Fruit fly (Drosophila melanogaster): Measurements from ENCODE around the gene ND-B14.5B.

Gene ND-B14.5B

DNA sequence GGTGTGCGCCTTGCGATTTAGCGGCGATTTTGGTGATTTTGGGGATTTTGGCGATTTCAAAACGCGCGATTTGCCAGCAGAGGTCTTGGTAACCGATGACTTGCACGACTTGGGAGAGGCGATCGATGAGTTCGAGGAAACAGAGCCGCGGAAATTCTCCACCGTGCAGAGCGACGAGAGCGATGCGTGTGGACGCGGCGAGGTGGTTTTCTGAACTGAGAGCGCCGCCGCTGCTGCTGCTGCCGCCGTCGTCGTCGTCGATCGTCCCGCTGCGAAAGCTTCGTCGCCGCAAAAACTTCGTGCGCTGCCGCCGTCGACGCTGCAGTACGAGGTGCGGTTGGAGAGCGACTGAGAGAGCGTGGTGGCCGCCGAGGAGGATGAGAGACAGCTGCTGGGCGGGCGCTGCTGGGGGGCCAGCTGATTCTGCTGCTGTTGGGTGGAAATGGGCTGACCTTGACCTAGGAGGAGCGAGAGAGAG is 21.1 kb downstream of the ND-B14.5B start (continued):
- TF ChIP-seq crp (GFP tag; optimal IDR thresholded peaks at IDR 0.05), result peak in 1 of 2 experiments; percentile 67
- TF ChIP-seq CG3838 (GFP tag; optimal IDR thresholded peaks at IDR 0.05), result no peak
- TF ChIP-seq trem (tag; optimal IDR thresholded peaks at IDR 0.05), result no peak
- TF ChIP-seq CG6272 (GFP tag; IDR thresholded peaks at IDR 0.05), result 0 out of 2 replicates have a peak, but pooled peaks have one; percentile 16
- TF ChIP-seq CG17359 (tag; optimal IDR thresholded peaks at IDR 0.05), result no peak
- TF ChIP-seq ci (GFP tag; IDR thresholded peaks at IDR 0.05), result peak; percentile 63; the same call in 2 of the 3 replicates
- no peak for TF ChIP-seq Fer3 (tag; optimal IDR thresholded peaks at IDR 0.05)
- peak; percentile 26 for TF ChIP-seq CG3281 (GFP tag; optimal IDR thresholded peaks at IDR 0.05)
- TF ChIP-seq Jarid2 (GFP tag; optimal IDR thresholded peaks at IDR 0.05), result peak; percentile 93
- 0 out of 2 replicates have a peak, but pooled peaks have one; percentile 10 for TF ChIP-seq dan (GFP tag; IDR thresholded peaks at IDR 0.05)
- TF ChIP-seq D (optimal IDR thresholded peaks at IDR 0.05), result no peak
- TF ChIP-seq D (GFP tag; optimal IDR thresholded peaks at IDR 0.05), result no peak
- TF ChIP-seq Deaf1 (tag; optimal IDR thresholded peaks at IDR 0.05), result peak; percentile 95
- TF ChIP-seq ftz-f1 (GFP tag; optimal IDR thresholded peaks at IDR 0.05), result peak; percentile 91
- TF ChIP-seq Adf1 (GFP tag; IDR thresholded peaks at IDR 0.05), result peak; percentile 99
- TF ChIP-seq hth (optimal IDR thresholded peaks at IDR 0.05), result no peak
- peak; percentile 58; the same call in 1 of the 3 replicates for TF ChIP-seq zen2 (GFP tag; IDR thresholded peaks at IDR 0.05; ENCODE audit: partially characterized antibody)
- peak in 1 of 2 experiments; percentile 10 for TF ChIP-seq dpn (GFP tag; optimal IDR thresholded peaks at IDR 0.05)
- TF ChIP-seq Hr78 (GFP tag; optimal IDR thresholded peaks at IDR 0.05), result peak in 1 of 2 experiments; percentile 61
- no peak for TF ChIP-seq MTF-1 (GFP tag; optimal IDR thresholded peaks at IDR 0.05; ENCODE audit: borderline replicate concordance)
- peak; percentile 53; the same call in 1 of the 2 replicates for TF ChIP-seq CG13287 (GFP tag; IDR thresholded peaks at IDR 0.05; ENCODE audit: partially characterized antibody)
- peak; percentile 7 for TF ChIP-seq CG15514 (GFP tag; optimal IDR thresholded peaks at IDR 0.05)
- TF ChIP-seq sd (tag; optimal IDR thresholded peaks at IDR 0.05), result peak; percentile 35
- TF ChIP-seq Trl (optimal IDR thresholded peaks at IDR 0.05), result peak; percentile 59 to 63
- no peak for TF ChIP-seq Trl (GFP tag; optimal IDR thresholded peaks at IDR 0.05)
- no peak for TF ChIP-seq hkb (optimal IDR thresholded peaks at IDR 0.05)
- TF ChIP-seq hkb (GFP tag; IDR thresholded peaks at IDR 0.05), result peak; percentile 39; the same call in 1 of the 2 replicates
- peak; percentile 51; the same call in 1 of the 2 replicates for TF ChIP-seq Bgb (GFP tag; IDR thresholded peaks at IDR 0.05; ENCODE audit: partially characterized antibody)
- TF ChIP-seq tna (GFP tag; IDR thresholded peaks at IDR 0.05; ENCODE audit: partially characterized antibody), result 0 out of 2 replicates have a peak, but pooled peaks have one; percentile 12

DNA sequence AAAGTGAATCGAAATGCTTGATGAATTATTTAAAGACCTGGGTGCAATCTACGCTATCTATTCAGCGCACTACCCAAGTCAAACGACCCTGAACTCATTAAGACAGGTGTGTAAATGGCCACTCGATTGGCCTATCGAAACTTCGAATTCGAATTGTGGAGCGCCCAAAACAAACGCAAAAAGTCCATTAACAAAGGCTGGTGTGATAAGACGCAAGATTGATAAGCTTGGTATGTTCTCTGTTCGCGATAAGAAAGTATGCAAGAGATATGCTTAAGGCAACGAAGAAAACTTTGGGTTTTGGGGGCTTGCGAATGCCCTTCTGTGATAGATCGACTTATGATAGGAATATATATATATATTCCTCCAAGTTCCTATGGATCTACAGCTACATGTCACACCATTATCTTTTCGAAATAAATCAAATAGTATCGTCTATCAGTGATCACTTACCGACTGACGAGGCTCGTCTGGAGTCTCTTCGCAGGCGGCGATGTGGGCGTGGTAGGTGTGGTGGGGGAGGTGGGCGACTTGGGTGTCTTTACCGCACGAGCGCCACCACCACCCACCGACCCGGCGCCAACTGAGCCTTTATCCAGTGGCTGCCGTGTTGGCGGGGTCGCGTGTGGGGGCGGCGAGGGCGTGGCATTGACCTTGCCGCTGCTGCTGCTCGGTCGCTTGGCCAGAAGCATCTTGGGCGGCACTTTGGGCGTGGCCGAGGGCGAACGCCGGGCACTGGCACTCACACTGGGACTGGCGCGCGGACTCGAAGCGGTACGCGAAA is 21.9 kb downstream of the ND-B14.5B start:
- TF ChIP-seq fd102C (GFP tag; optimal IDR thresholded peaks at IDR 0.05), result no peak
- TF ChIP-seq vfl (GFP tag; optimal IDR thresholded peaks at IDR 0.05), result no peak
- TF ChIP-seq wor (GFP tag; IDR thresholded peaks at IDR 0.05), result no peak
- no peak for TF ChIP-seq jumu (GFP tag; optimal IDR thresholded peaks at IDR 0.05)
- 0 out of 3 replicates have a peak, but pooled peaks have one; percentile 6 for TF ChIP-seq CG2889 (GFP tag; IDR thresholded peaks at IDR 0.05)
- TF ChIP-seq HLH4C (GFP tag; IDR thresholded peaks at IDR 0.05; ENCODE audit: partially characterized antibody), result no peak
- no peak for TF ChIP-seq CG8281 (tag; optimal IDR thresholded peaks at IDR 0.05)
- TF ChIP-seq CG1602 (GFP tag; optimal IDR thresholded peaks at IDR 0.05), result no peak
- TF ChIP-seq tup (GFP tag; optimal IDR thresholded peaks at IDR 0.05), result no peak
- peak; percentile 89 for TF ChIP-seq CG10274 (GFP tag; optimal IDR thresholded peaks at IDR 0.05)
- TF ChIP-seq CG11456 (GFP tag; IDR thresholded peaks at IDR 0.05), result 0 out of 3 replicates have a peak, but pooled peaks have one; percentile 3
- TF ChIP-seq crol (GFP tag; IDR thresholded peaks at IDR 0.05), result peak; percentile 56
- peak; percentile 79 for TF ChIP-seq mirr (GFP tag; optimal IDR thresholded peaks at IDR 0.05)
- TF ChIP-seq exex (tag; optimal IDR thresholded peaks at IDR 0.05), result peak; percentile 82
- TF ChIP-seq otp (GFP tag; IDR thresholded peaks at IDR 0.05), result peak; percentile 4; the same call in 1 of the 3 replicates
- TF ChIP-seq sug (tag; optimal IDR thresholded peaks at IDR 0.05), result peak; percentile 29
- no peak for TF ChIP-seq fru (optimal IDR thresholded peaks at IDR 0.05)
- no peak for TF ChIP-seq Trl (optimal IDR thresholded peaks at IDR 0.05)
- no peak for TF ChIP-seq Trl (GFP tag; optimal IDR thresholded peaks at IDR 0.05)
- no peak for TF ChIP-seq CHES-1-like (GFP tag; optimal IDR thresholded peaks at IDR 0.05)
- TF ChIP-seq row (GFP tag; IDR thresholded peaks at IDR 0.05), result peak; percentile 38; the same call in 2 of the 3 replicates
- TF ChIP-seq sd (tag; optimal IDR thresholded peaks at IDR 0.05), result peak; percentile 97
- TF ChIP-seq grn (GFP tag; optimal IDR thresholded peaks at IDR 0.05), result peak; percentile 90

All from whole organism, embryonic.